Fruit fly (Drosophila melanogaster): ENCODE data around the gene Cpr78Ca.

dm6 chr3L:21254524-21254972 lies 38.1 kb downstream of the Cpr78Ca start:
- TF ChIP-seq cic (GFP tag; optimal IDR thresholded peaks at IDR 0.05) (no peak), tj (GFP tag; optimal IDR thresholded peaks at IDR 0.05) (no peak), Mnt (GFP tag; optimal IDR thresholded peaks at IDR 0.05) (no peak), CG11617 (GFP tag; optimal IDR thresholded peaks at IDR 0.05) (no peak), CG5204 (GFP tag; optimal IDR thresholded peaks at IDR 0.05) (no peak), Clk (GFP tag; optimal IDR thresholded peaks at IDR 0.05) (no peak)
